Worm (Caenorhabditis elegans) whole organism, L4 larva: ENCODE measurements around the gene eef-1B.2.

Experiments used
- mxl-3 ChIP-seq: fragments of 200-800 bp; sonication (Bioruptor generic); optimal IDR thresholded peaks from 2 replicates; lab custom pipeline; 2018; ENCODE audit warnings: mild to moderate bottlenecking, missing genetic modification characterization, missing compliant biosample characterization
- zag-1 ChIP-seq: fragments of 150-350 bp; optimal IDR thresholded peaks from 2 replicates; lab custom pipeline; 2014; ENCODE audit warnings: missing biosample characterization, missing genetic modification characterization

DNA sequence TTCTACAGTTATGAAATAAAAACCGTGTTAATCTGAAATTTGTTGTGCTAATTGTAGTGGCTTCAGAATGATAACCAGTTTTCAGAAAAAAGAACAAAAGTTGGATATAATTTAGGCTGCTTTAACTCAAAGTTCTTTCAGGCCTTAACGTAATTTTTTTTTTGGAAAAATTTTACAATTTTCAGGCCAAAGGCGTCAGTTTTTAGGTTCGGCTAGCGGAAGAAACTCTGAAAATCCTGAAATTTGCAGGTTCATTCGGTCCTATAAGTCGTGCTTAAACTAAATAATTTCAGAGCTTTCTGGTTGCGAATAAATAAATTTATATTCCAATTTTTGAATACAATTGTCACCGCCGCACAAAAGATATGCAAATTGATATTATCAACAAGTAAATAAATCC lies 28.9 kb upstream of the eef-1B.2 start:
- TF ChIP-seq zag-1 (tag; lab: Kevin White, UChicago) (no peak), mxl-3 (GFP tag; lab: Kevin White, UChicago) (no peak)
